Fruit fly (Drosophila melanogaster) whole organism, prepupa: ENCODE results near the gene Hsp60D.
A peak's percentile ranks its signal among the peaks of the same experiment; 100 is the strongest.

ENCODE experiments used
- CG10631 ChIP-seq: fragments of 200-800 bp; sonication (Bioruptor generic); optimal IDR thresholded peaks from 2 replicates; lab custom pipeline; 2016; ENCODE audit warnings: missing biosample characterization, missing genetic modification characterization
- CG11762 ChIP-seq: fragments of 200-800 bp; sonication (Bioruptor generic); optimal IDR thresholded peaks from 3 replicates; lab custom pipeline; 2016; ENCODE audit warnings: missing biosample characterization, missing genetic modification characterization; ENCODE audit not compliant: insufficient read depth
- CG15336 ChIP-seq: fragments of 200-800 bp; sonication (Bioruptor generic); IDR thresholded peaks from 2 replicates; pipeline ENCODE4 v1.3.6; 2022; ENCODE audit warnings: missing biosample characterization, missing genetic modification characterization
- CG1621 ChIP-seq: fragments of 200-800 bp; sonication (Bioruptor generic); optimal IDR thresholded peaks from 3 replicates; lab custom pipeline; 2018; ENCODE audit warnings: missing biosample characterization, mild to moderate bottlenecking, missing genetic modification characterization
- CG16779 ChIP-seq: fragments of 200-800 bp; sonication (Bioruptor generic); optimal IDR thresholded peaks from 3 replicates; lab custom pipeline; 2017; ENCODE audit warnings: missing biosample characterization, mild to moderate bottlenecking, missing genetic modification characterization
- CG31627 ChIP-seq: fragments of 200-800 bp; sonication (Bioruptor generic); optimal IDR thresholded peaks from 3 replicates; lab custom pipeline; 2016; ENCODE audit warnings: missing biosample characterization, missing genetic modification characterization
- CG32006 ChIP-seq: fragments of 200-800 bp; sonication (Bioruptor generic); optimal IDR thresholded peaks from 3 replicates; lab custom pipeline; 2017; ENCODE audit warnings: missing biosample characterization, mild to moderate bottlenecking, missing genetic modification characterization
- CG34406 ChIP-seq: fragments of 200-800 bp; sonication (Bioruptor generic); optimal IDR thresholded peaks from 3 replicates; lab custom pipeline; 2016; ENCODE audit warnings: missing biosample characterization, missing genetic modification characterization
- CG3919 ChIP-seq: fragments of 200-800 bp; sonication (Bioruptor generic); optimal IDR thresholded peaks from 3 replicates; lab custom pipeline; 2016; ENCODE audit warnings: missing biosample characterization, missing genetic modification characterization
- CG6163 ChIP-seq: fragments of 200-800 bp; sonication (Bioruptor generic); IDR thresholded peaks from 3 replicates; pipeline ENCODE4 v1.3.6; 2022; ENCODE audit warnings: missing biosample characterization, missing genetic modification characterization
- CG6808 ChIP-seq: fragments of 200-800 bp; sonication (Bioruptor generic); optimal IDR thresholded peaks from 3 replicates; lab custom pipeline; 2017; ENCODE audit warnings: missing biosample characterization, missing genetic modification characterization, mild to moderate bottlenecking, moderate library complexity, missing genetic modification reagents
- CG6854 ChIP-seq: fragments of 200-800 bp; sonication (Bioruptor generic); optimal IDR thresholded peaks from 2 replicates; lab custom pipeline; 2017; ENCODE audit warnings: missing biosample characterization, mild to moderate bottlenecking, missing genetic modification characterization
- CG8119 ChIP-seq: fragments of 200-800 bp; sonication (Bioruptor generic); IDR thresholded peaks from 3 replicates; pipeline ENCODE4 v1.3.6; 2022; ENCODE audit warnings: missing biosample characterization, missing genetic modification characterization
- CG8319 ChIP-seq: fragments of 200-800 bp; sonication (Bioruptor generic); optimal IDR thresholded peaks from 3 replicates; lab custom pipeline; 2016; ENCODE audit warnings: missing biosample characterization, missing genetic modification characterization
- CG8632 ChIP-seq: fragments of 200-800 bp; sonication (Bioruptor generic); optimal IDR thresholded peaks from 3 replicates; lab custom pipeline; 2016; ENCODE audit warnings: missing biosample characterization, missing genetic modification characterization
- CG9139 ChIP-seq: fragments of 200-800 bp; sonication (Bioruptor generic); optimal IDR thresholded peaks from 3 replicates; lab custom pipeline; 2017; ENCODE audit warnings: missing biosample characterization, mild to moderate bottlenecking, missing genetic modification characterization
- Eip75B ChIP-seq: fragments of 200-800 bp; sonication (Bioruptor generic); optimal IDR thresholded peaks from 3 replicates; lab custom pipeline; 2016; ENCODE audit warnings: missing biosample characterization, missing genetic modification characterization
- Eip78C ChIP-seq: fragments of 200-800 bp; sonication (Bioruptor generic); peaks from one replicate; lab custom pipeline; 2016; ENCODE audit warnings: missing biosample characterization, missing genetic modification characterization
- Gug ChIP-seq: fragments of 200-800 bp; sonication (Bioruptor generic); IDR thresholded peaks from 2 replicates; pipeline ENCODE4 v1.3.6; 2022; ENCODE audit warnings: missing biosample characterization, missing genetic modification characterization
- Hr39 ChIP-seq: fragments of 200-800 bp; sonication (Bioruptor generic); optimal IDR thresholded peaks from 2 replicates; lab custom pipeline; 2016; ENCODE audit warnings: missing biosample characterization, missing genetic modification characterization
- Hr4 ChIP-seq: fragments of 200-800 bp; sonication (Bioruptor generic); optimal IDR thresholded peaks from 3 replicates; lab custom pipeline; 2016; ENCODE audit warnings: missing biosample characterization, missing genetic modification characterization
- Lpt ChIP-seq: fragments of 200-800 bp; sonication (Bioruptor generic); optimal IDR thresholded peaks from 3 replicates; lab custom pipeline; 2016; ENCODE audit warnings: missing biosample characterization, missing genetic modification characterization
- OdsH ChIP-seq: fragments of 200-800 bp; sonication (Bioruptor generic); optimal IDR thresholded peaks from 3 replicates; lab custom pipeline; 2016; ENCODE audit warnings: missing biosample characterization, missing genetic modification characterization
- Sox102F ChIP-seq: fragments of 200-800 bp; sonication (Bioruptor generic); optimal IDR thresholded peaks from 2 replicates; lab custom pipeline; 2016; ENCODE audit warnings: missing biosample characterization, mild to moderate bottlenecking, missing genetic modification characterization
- Sox15 ChIP-seq: fragments of 200-800 bp; sonication (Bioruptor generic); optimal IDR thresholded peaks from 3 replicates; lab custom pipeline; 2016; ENCODE audit warnings: missing biosample characterization, missing genetic modification characterization
- achi ChIP-seq: fragments of 200-800 bp; sonication (Bioruptor generic); optimal IDR thresholded peaks from 3 replicates; lab custom pipeline; 2016; ENCODE audit warnings: missing biosample characterization, missing genetic modification characterization
- acj6 ChIP-seq: fragments of 200-800 bp; sonication (Bioruptor generic); optimal IDR thresholded peaks from 3 replicates; lab custom pipeline; 2016; ENCODE audit warnings: missing biosample characterization, missing genetic modification characterization
- dac ChIP-seq: fragments of 200-800 bp; sonication (Bioruptor generic); optimal IDR thresholded peaks from 2 replicates; lab custom pipeline; 2017; ENCODE audit warnings: missing biosample characterization, mild to moderate bottlenecking, missing genetic modification characterization
- dsx ChIP-seq: fragments of 200-800 bp; optimal IDR thresholded peaks from 3 replicates; lab custom pipeline; 2019; ENCODE audit warnings: missing biosample characterization, mild to moderate bottlenecking, missing genetic modification characterization, moderate library complexity; ENCODE audit not compliant: poor library complexity, severe bottlenecking
- esn ChIP-seq: fragments of 200-800 bp; sonication (Bioruptor generic); optimal IDR thresholded peaks from 2 replicates; lab custom pipeline; 2016; ENCODE audit warnings: missing biosample characterization, mild to moderate bottlenecking, missing genetic modification characterization, moderate library complexity
- fd59A ChIP-seq: fragments of 200-800 bp; sonication (Bioruptor generic); optimal IDR thresholded peaks from 2 replicates; lab custom pipeline; 2017; ENCODE audit warnings: missing biosample characterization, mild to moderate bottlenecking, missing genetic modification characterization, missing genetic modification reagents
- fd85E ChIP-seq: fragments of 200-800 bp; sonication (Bioruptor generic); optimal IDR thresholded peaks from 3 replicates; lab custom pipeline; 2016; ENCODE audit warnings: missing biosample characterization, missing genetic modification characterization
- fkh ChIP-seq: fragments of 200-800 bp; sonication (Bioruptor generic); optimal IDR thresholded peaks from 3 replicates; lab custom pipeline; 2017; ENCODE audit warnings: missing biosample characterization, mild to moderate bottlenecking, missing genetic modification characterization, moderate library complexity
- net ChIP-seq: fragments of 200-800 bp; sonication (Bioruptor generic); optimal IDR thresholded peaks from 3 replicates; lab custom pipeline; 2016; ENCODE audit warnings: missing biosample characterization, missing genetic modification characterization
- salr ChIP-seq, 2 experiments: fragments of 200-800 bp; sonication (Bioruptor generic); optimal IDR thresholded peaks; 3 replicates each; lab custom pipeline; 2016 to 2018; ENCODE audit warnings: missing biosample characterization in 2 of 2, missing genetic modification characterization in 2 of 2, mild to moderate bottlenecking in 1 of 2
- ss ChIP-seq, 2 experiments: fragments of 200-800 bp; sonication (Bioruptor generic); optimal IDR thresholded peaks; 2 replicates in 1 of 2; 3 replicates in 1 of 2; lab custom pipeline; 2017 to 2018; ENCODE audit warnings: mild to moderate bottlenecking in 2 of 2, missing biosample characterization in 2 of 2, missing genetic modification characterization in 2 of 2, moderate library complexity in 1 of 2
- svp ChIP-seq: fragments of 200-800 bp; sonication (Bioruptor generic); peaks from one replicate; lab custom pipeline; 2016; ENCODE audit warnings: missing biosample characterization, missing genetic modification characterization
- vri ChIP-seq: fragments of 200-800 bp; sonication (Bioruptor generic); optimal IDR thresholded peaks from 3 replicates; lab custom pipeline; 2016; ENCODE audit warnings: missing biosample characterization, mild to moderate bottlenecking, missing genetic modification characterization

Gene Hsp60D

dm6 chr2L:13430919-13431502 is 18.3 kb downstream of the Hsp60D start (continued):
- no peak for TF ChIP-seq CG8319

dm6 chr2L:13414525-13415481 is 34.5 kb downstream of the Hsp60D start, which contains the start of the genes CG16956, CG42784 and CG43850:
Gene CG16956 (minus strand): TSS chr2L:13414575.
Gene CG42784 (plus strand): TSS chr2L:13415431.
Gene CG43850 (plus strand): TSS chr2L:13415431.
- TF ChIP-seq Sox15 (GFP tag; lab: Kevin White, UChicago) (no peak), net (no peak), ss (GFP tag; optimal IDR thresholded peaks at IDR 0.05; lab: Kevin White, UChicago) (peak in 1 of 2 experiments; percentile 34), OdsH (GFP tag; lab: Kevin White, UChicago) (no peak), Gug (GFP tag; lab: Robert Waterston, UW) (no peak), Eip78C (GFP tag; lab: Kevin White, UChicago) (peak; percentile 57), CG34406 (GFP tag; lab: Kevin White, UChicago) (peak; percentile 2), svp (GFP tag; lab: Kevin White, UChicago) (peak; percentile 15), CG6808 (GFP tag; lab: Kevin White, UChicago) (peak; percentile 27), CG3919 (GFP tag; lab: Kevin White, UChicago) (no peak), achi (GFP tag; lab: Kevin White, UChicago) (peak; percentile 17), dac (GFP tag; lab: Kevin White, UChicago) (no peak), salr (GFP tag; optimal IDR thresholded peaks at IDR 0.05; lab: Kevin White, UChicago) (peak in 1 of 2 experiments; percentile 14), Eip75B (GFP tag; lab: Kevin White, UChicago) (peak; percentile 7), fd59A (GFP tag; lab: Kevin White, UChicago) (peak; percentile 10), CG8119 (no peak), fd85E (GFP tag; lab: Kevin White, UChicago) (no peak)

- TF ChIP-seq Eip78C (GFP tag; lab: Kevin White, UChicago) (no peak), Eip75B (GFP tag; lab: Kevin White, UChicago) (no peak), Hr39 (GFP tag; lab: Kevin White, UChicago) (no peak), CG6163 (GFP tag; lab: Robert Waterston, UW) (no peak), CG10631 (GFP tag; lab: Kevin White, UChicago) (no peak), fd85E (GFP tag; lab: Kevin White, UChicago) (no peak), acj6 (GFP tag; lab: Kevin White, UChicago) (no peak), CG16779 (tag; lab: Kevin White, UChicago) (no peak)
Observed at dm6 chr2L:13412219-13412618, 37.1 kb downstream of the Hsp60D start, which contains the start of gene Flad2. Gene Flad2 (plus strand): TSS chr2L:13412519.

dm6 chr2L:13411566-13411965 is 37.7 kb downstream of the Hsp60D start, which contains the start of gene Vm34Ca:
Gene Vm34Ca (minus strand): TSS chr2L:13411631.
- TF ChIP-seq CG9139 (GFP tag; lab: Kevin White, UChicago) (no peak), esn (GFP tag; lab: Kevin White, UChicago) (no peak), svp (GFP tag; lab: Kevin White, UChicago) (no peak)

dm6 chr2L:13399565-13399964 is 49.7 kb downstream of the Hsp60D start:
- TF ChIP-seq CG15336 (GFP tag; lab: Robert Waterston, UW), result peak; percentile 54
- TF ChIP-seq esn (GFP tag; lab: Kevin White, UChicago), result no peak
- no peak for TF ChIP-seq CG6854
- TF ChIP-seq Sox102F (GFP tag; lab: Kevin White, UChicago), result no peak
- peak; percentile 52; the same call in 1 of the 3 replicates for TF ChIP-seq CG8119
- no peak for TF ChIP-seq Lpt
- peak; percentile 51 for TF ChIP-seq CG32006
- TF ChIP-seq ss (GFP tag; optimal IDR thresholded peaks at IDR 0.05; lab: Kevin White, UChicago), result no peak
- peak; percentile 37 for TF ChIP-seq Hr4 (GFP tag; lab: Kevin White, UChicago)
- no peak for TF ChIP-seq CG8632 (GFP tag; lab: Kevin White, UChicago)
- TF ChIP-seq CG3919 (GFP tag; lab: Kevin White, UChicago), result peak; percentile 30
- TF ChIP-seq CG31627 (GFP tag; lab: Kevin White, UChicago), result no peak
- no peak for TF ChIP-seq fkh
- peak; percentile 29 for TF ChIP-seq svp (GFP tag; lab: Kevin White, UChicago)
- no peak for TF ChIP-seq vri (GFP tag; lab: Kevin White, UChicago)
- TF ChIP-seq fd59A (GFP tag; lab: Kevin White, UChicago), result no peak
- no peak for TF ChIP-seq CG1621 (tag; lab: Kevin White, UChicago)
- TF ChIP-seq OdsH (GFP tag; lab: Kevin White, UChicago), result peak; percentile 27
- peak; percentile 59 for TF ChIP-seq Eip78C (GFP tag; lab: Kevin White, UChicago)
- peak; percentile 16 for TF ChIP-seq acj6 (GFP tag; lab: Kevin White, UChicago)
- peak; percentile 15 for TF ChIP-seq CG10631 (GFP tag; lab: Kevin White, UChicago)
- TF ChIP-seq CG11762 (GFP tag; lab: Kevin White, UChicago), result no peak
- no peak for TF ChIP-seq dsx
